Fruit fly (Drosophila melanogaster) whole organism, embryonic: ENCODE data around the gene Orc2.
A peak's percentile ranks its signal among the peaks of the same experiment; 100 is the strongest.

Experiments used
- Atf6 ChIP-seq: fragments of 200-800 bp; sonication (Bioruptor generic); IDR thresholded peaks from 2 replicates; pipeline ENCODE4 v1.3.6; 2022; ENCODE audit warnings: missing biosample characterization, missing genetic modification characterization
- BEAF-32 ChIP-seq: fragments of 200-800 bp; sonication (Bioruptor generic); optimal IDR thresholded peaks from 3 replicates; lab custom pipeline; 2017; ENCODE audit warnings: missing biosample characterization, missing genetic modification characterization, mild to moderate bottlenecking, moderate library complexity, missing genetic modification reagents
- CG10267 ChIP-seq: fragments of 200-800 bp; sonication (Bioruptor generic); optimal IDR thresholded peaks from 2 replicates; lab custom pipeline; 2018; ENCODE audit warnings: missing biosample characterization, mild to moderate bottlenecking, missing genetic modification characterization, moderate library complexity
- CG13287 ChIP-seq: fragments of 200-800 bp; sonication (Bioruptor generic); IDR thresholded peaks from 2 replicates; pipeline ENCODE4 v1.3.6; 2022; ENCODE audit warnings: missing biosample characterization, missing genetic modification characterization; ENCODE audit not compliant: partially characterized antibody
- CG14441 ChIP-seq: fragments of 200-800 bp; sonication (Bioruptor generic); IDR thresholded peaks from 2 replicates; pipeline ENCODE4 v1.3.6; 2022; ENCODE audit warnings: missing biosample characterization, missing genetic modification characterization
- CG15514 ChIP-seq: fragments of 200-800 bp; sonication (Bioruptor generic); optimal IDR thresholded peaks from 3 replicates; lab custom pipeline; 2017; ENCODE audit warnings: missing biosample characterization, missing genetic modification characterization, mild to moderate bottlenecking, moderate library complexity, missing genetic modification reagents
- CG1602 ChIP-seq: fragments of 200-800 bp; sonication (Bioruptor generic); optimal IDR thresholded peaks from 3 replicates; lab custom pipeline; 2016; ENCODE audit warnings: missing biosample characterization, missing genetic modification characterization
- CG1647 ChIP-seq: fragments of 200-800 bp; sonication (Bioruptor generic); optimal IDR thresholded peaks from 3 replicates; lab custom pipeline; 2016; ENCODE audit warnings: missing biosample characterization, missing genetic modification characterization
- CG18764 ChIP-seq: fragments of 200-800 bp; sonication (Bioruptor generic); optimal IDR thresholded peaks from 3 replicates; lab custom pipeline; 2016; ENCODE audit warnings: missing biosample characterization, missing genetic modification characterization
- CG2116 ChIP-seq: fragments of 200-800 bp; sonication (Bioruptor generic); optimal IDR thresholded peaks from 3 replicates; lab custom pipeline; 2018; ENCODE audit warnings: missing biosample characterization, mild to moderate bottlenecking, missing genetic modification characterization
- CG3065 ChIP-seq: fragments of 200-800 bp; sonication (Bioruptor generic); optimal IDR thresholded peaks from 2 replicates; lab custom pipeline; 2016; ENCODE audit warnings: missing biosample characterization, missing genetic modification characterization
- CG32532 ChIP-seq: fragments of 200-800 bp; sonication (Bioruptor generic); IDR thresholded peaks from 2 replicates; pipeline ENCODE4 v1.3.6; 2022; ENCODE audit warnings: missing biosample characterization, missing genetic modification characterization
- CG3407 ChIP-seq: fragments of 200-800 bp; sonication (Bioruptor generic); optimal IDR thresholded peaks from 2 replicates; lab custom pipeline; 2018; ENCODE audit warnings: missing biosample characterization, mild to moderate bottlenecking, missing genetic modification characterization
- CG3847 ChIP-seq: fragments of 200-800 bp; sonication (Bioruptor generic); IDR thresholded peaks from 2 replicates; pipeline ENCODE4 v1.3.6; 2022; ENCODE audit warnings: missing biosample characterization, missing genetic modification characterization
- CG4424 ChIP-seq: fragments of 200-800 bp; sonication (Bioruptor generic); optimal IDR thresholded peaks from 3 replicates; lab custom pipeline; 2016; ENCODE audit warnings: missing biosample characterization, missing genetic modification characterization
- CTCF ChIP-seq: fragments of 200-800 bp; sonication (Bioruptor generic); optimal IDR thresholded peaks from 2 replicates; lab custom pipeline; 2017; ENCODE audit warnings: missing biosample characterization, mild to moderate bottlenecking, missing genetic modification characterization, moderate library complexity
- Deaf1 ChIP-seq: fragments of 200-800 bp; optimal IDR thresholded peaks from 3 replicates; lab custom pipeline; 2019; ENCODE audit warnings: missing biosample characterization, mild to moderate bottlenecking, missing genetic modification characterization, moderate library complexity
- Dek ChIP-seq: fragments of 200-800 bp; sonication (Bioruptor generic); optimal IDR thresholded peaks from 3 replicates; lab custom pipeline; 2019; ENCODE audit warnings: missing biosample characterization, mild to moderate bottlenecking, missing genetic modification characterization, moderate library complexity
- Dref ChIP-seq: fragments of 200-800 bp; sonication (Bioruptor generic); IDR thresholded peaks from 2 replicates; pipeline ENCODE4 v1.3.6; 2022; ENCODE audit warnings: missing biosample characterization, missing genetic modification characterization
- Ets97D ChIP-seq: fragments of 200-800 bp; sonication (Bioruptor generic); optimal IDR thresholded peaks from 3 replicates; lab custom pipeline; 2016; ENCODE audit warnings: missing biosample characterization, missing genetic modification characterization
- Gug ChIP-seq: fragments of 200-800 bp; sonication (Bioruptor generic); IDR thresholded peaks from 4 replicates; pipeline ENCODE4 v1.3.6; 2022; ENCODE audit warnings: missing biosample characterization, missing genetic modification characterization
- Hand ChIP-seq: fragments of 200-800 bp; sonication (Bioruptor generic); optimal IDR thresholded peaks from 2 replicates; lab custom pipeline; 2017; ENCODE audit warnings: mild to moderate bottlenecking, missing biosample characterization, missing genetic modification reagents, missing genetic modification characterization
- Lhr ChIP-seq: fragments of 200-800 bp; sonication (Bioruptor generic); optimal IDR thresholded peaks from 3 replicates; lab custom pipeline; 2017; ENCODE audit warnings: mild to moderate bottlenecking, missing biosample characterization, missing genetic modification reagents, missing genetic modification characterization
- MBD-R2 ChIP-seq: fragments of 200-800 bp; sonication (Bioruptor generic); IDR thresholded peaks from 2 replicates; pipeline ENCODE4 v1.3.6; 2022; ENCODE audit warnings: missing biosample characterization, missing genetic modification characterization
- Meics ChIP-seq: fragments of 200-800 bp; sonication (Bioruptor generic); optimal IDR thresholded peaks from 2 replicates; lab custom pipeline; 2017; ENCODE audit warnings: missing biosample characterization, mild to moderate bottlenecking, missing genetic modification characterization
- Mes4 ChIP-seq: fragments of 200-800 bp; sonication (Bioruptor generic); optimal IDR thresholded peaks from 2 replicates; lab custom pipeline; 2016; ENCODE audit warnings: missing biosample characterization, missing genetic modification characterization
- Myb ChIP-seq: fragments of 200-800 bp; sonication (Bioruptor generic); optimal IDR thresholded peaks from 2 replicates; lab custom pipeline; 2016; ENCODE audit warnings: missing biosample characterization, missing genetic modification characterization
- Nf-YB ChIP-seq: fragments of 200-800 bp; sonication (Bioruptor generic); optimal IDR thresholded peaks from 3 replicates; lab custom pipeline; 2019; ENCODE audit warnings: missing biosample characterization, mild to moderate bottlenecking, missing genetic modification characterization, moderate library complexity
- Sry-δ ChIP-seq: fragments of 200-800 bp; sonication (Bioruptor generic); optimal IDR thresholded peaks from 2 replicates; lab custom pipeline; 2016; ENCODE audit warnings: missing biosample characterization, missing genetic modification characterization
- Stat92E ChIP-seq, 3 experiments: fragments of >200 bp in 2 of 3; fragments of 200-800 bp in 1 of 3; sonication (Bioruptor generic) in 1 of 3; optimal IDR thresholded peaks; 2 replicates each; lab custom pipeline; 2017 to 2019; ENCODE audit warnings: missing biosample characterization in 3 of 3, missing genetic modification characterization in 3 of 3, mild to moderate bottlenecking in 1 of 3, moderate library complexity in 1 of 3
- Tbp ChIP-seq: fragments of >200 bp; optimal IDR thresholded peaks from 2 replicates; lab custom pipeline; 2018; ENCODE audit warnings: missing biosample characterization, missing genetic modification characterization
- ash1 ChIP-seq: fragments of 200-800 bp; sonication (Bioruptor generic); optimal IDR thresholded peaks from 2 replicates; lab custom pipeline; 2018; ENCODE audit warnings: missing biosample characterization, mild to moderate bottlenecking, missing genetic modification characterization
- caup ChIP-seq: fragments of 200-800 bp; sonication (Bioruptor generic); optimal IDR thresholded peaks from 3 replicates; lab custom pipeline; 2017; ENCODE audit warnings: missing biosample characterization, mild to moderate bottlenecking, missing genetic modification characterization, moderate library complexity; ENCODE audit not compliant: severe bottlenecking
- corto ChIP-seq: fragments of 200-800 bp; sonication (Bioruptor generic); optimal IDR thresholded peaks from 2 replicates; lab custom pipeline; 2016; ENCODE audit warnings: missing biosample characterization, mild to moderate bottlenecking, missing genetic modification characterization, moderate library complexity
- crp ChIP-seq, 2 experiments: fragments of 200-800 bp; sonication (Bioruptor generic); optimal IDR thresholded peaks; 2 replicates in 1 of 2; 3 replicates in 1 of 2; lab custom pipeline; 2017; ENCODE audit warnings: missing biosample characterization in 2 of 2, missing genetic modification characterization in 2 of 2, mild to moderate bottlenecking in 1 of 2, moderate library complexity in 1 of 2
- dati ChIP-seq: fragments of 200-800 bp; sonication (Bioruptor generic); IDR thresholded peaks from 2 replicates; pipeline ENCODE4 v1.3.6; 2022; ENCODE audit warnings: missing biosample characterization, missing genetic modification characterization
- emc ChIP-seq: fragments of 200-800 bp; sonication (Bioruptor generic); optimal IDR thresholded peaks from 2 replicates; lab custom pipeline; 2016; ENCODE audit warnings: missing biosample characterization, missing genetic modification characterization
- gsb-n ChIP-seq: fragments of 200-800 bp; sonication (Bioruptor generic); optimal IDR thresholded peaks from 3 replicates; lab custom pipeline; 2018; ENCODE audit warnings: missing biosample characterization, mild to moderate bottlenecking, missing genetic modification characterization
- hbn ChIP-seq: fragments of 200-800 bp; sonication (Bioruptor generic); IDR thresholded peaks from 2 replicates; pipeline ENCODE4 v1.3.6; 2022; ENCODE audit warnings: missing biosample characterization, missing genetic modification characterization; ENCODE audit not compliant: partially characterized antibody
- hkb ChIP-seq, 2 experiments: fragments of 200-800 bp in 1 of 2; fragments of >200 bp in 1 of 2; sonication (Bioruptor generic) in 1 of 2; IDR thresholded peaks in 1 of 2; optimal IDR thresholded peaks in 1 of 2; 2 replicates each; pipeline versions ENCODE4 v1.3.6 to Lab custom; 2017 to 2022; ENCODE audit warnings: missing biosample characterization in 1 of 2, missing genetic modification characterization in 1 of 2
- ind ChIP-seq: fragments of 200-800 bp; sonication (Bioruptor generic); optimal IDR thresholded peaks from 3 replicates; lab custom pipeline; 2016; ENCODE audit warnings: missing biosample characterization, missing genetic modification characterization
- insv ChIP-seq, 2 experiments: fragments of 200-800 bp; sonication (Bioruptor generic); optimal IDR thresholded peaks; 3 replicates each; lab custom pipeline; 2016 to 2018; ENCODE audit warnings: missing biosample characterization in 2 of 2, missing genetic modification characterization in 2 of 2
- lilli ChIP-seq: fragments of 200-800 bp; sonication (Bioruptor generic); optimal IDR thresholded peaks from 3 replicates; lab custom pipeline; 2016; ENCODE audit warnings: missing biosample characterization, missing genetic modification characterization
- pho ChIP-seq: fragments of 200-800 bp; sonication (Bioruptor generic); optimal IDR thresholded peaks from 2 replicates; lab custom pipeline; 2016; ENCODE audit warnings: missing biosample characterization, missing genetic modification characterization
- sens ChIP-seq: fragments of 200-800 bp; sonication (Bioruptor generic); peaks from one replicate; lab custom pipeline; 2016; ENCODE audit warnings: missing biosample characterization, missing genetic modification characterization
- seq ChIP-seq: fragments of 200-800 bp; sonication (Bioruptor generic); IDR thresholded peaks from 2 replicates; pipeline ENCODE4 v1.3.6; 2022; ENCODE audit warnings: missing biosample characterization, missing genetic modification characterization
- stc ChIP-seq: fragments of 200-800 bp; sonication (Bioruptor generic); IDR thresholded peaks from 2 replicates; pipeline ENCODE4 v1.3.6; 2022; ENCODE audit warnings: missing biosample characterization, missing genetic modification characterization
- stwl ChIP-seq: fragments of 200-800 bp; sonication (Bioruptor generic); optimal IDR thresholded peaks from 3 replicates; lab custom pipeline; 2018; ENCODE audit warnings: missing biosample characterization, mild to moderate bottlenecking, missing genetic modification characterization, moderate library complexity
- ttk ChIP-seq: fragments of 200-800 bp; sonication (Bioruptor generic); IDR thresholded peaks from 2 replicates; pipeline ENCODE4 v2.1.2; 2022; ENCODE audit warnings: missing biosample characterization, missing genetic modification characterization
- unc-4 ChIP-seq: fragments of 200-800 bp; sonication (Bioruptor generic); IDR thresholded peaks from 2 replicates; pipeline ENCODE4 v1.3.6; 2022; ENCODE audit warnings: missing biosample characterization, missing genetic modification characterization; ENCODE audit not compliant: partially characterized antibody
- vvl ChIP-seq: fragments of 200-800 bp; sonication (Bioruptor generic); IDR thresholded peaks from 2 replicates; pipeline ENCODE4 v1.3.6; 2022; ENCODE audit warnings: missing biosample characterization, missing genetic modification characterization

The Orc2 gene

DNA sequence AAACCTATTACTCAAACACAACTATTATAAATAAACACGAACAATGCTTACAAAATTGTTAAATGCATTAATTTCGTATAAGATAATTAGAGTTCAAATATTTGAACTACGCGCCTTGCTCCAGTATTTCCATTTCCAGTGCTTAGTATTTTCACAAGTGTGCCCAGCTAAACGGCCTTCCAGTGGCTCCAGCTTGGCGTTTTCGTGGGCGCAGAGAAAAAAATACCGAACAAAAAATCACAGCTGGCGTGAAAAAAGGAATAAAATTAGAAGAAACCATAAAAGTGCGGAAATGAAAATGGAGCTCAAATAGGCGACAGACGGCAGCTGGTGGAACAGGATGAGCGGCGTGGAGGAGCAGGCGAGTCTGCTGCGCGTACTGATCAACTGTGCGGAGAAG, 6.1 kb upstream of the Orc2 start, which contains the start of gene Ipp (continued):
- no peak for TF ChIP-seq ttk
- peak; percentile 38 for TF ChIP-seq Ets97D
- peak in 1 of 3 experiments; percentile 21 for TF ChIP-seq Stat92E (GFP tag; optimal IDR thresholded peaks at IDR 0.05; lab: Kevin White, UChicago)
- peak; percentile 47; the same call in 1 of the 2 replicates for TF ChIP-seq unc-4 (GFP tag; lab: Robert Waterston, UW)
- TF ChIP-seq CG15514 (GFP tag; lab: Kevin White, UChicago), result peak; percentile 54
- TF ChIP-seq stwl (tag; lab: Kevin White, UChicago), result peak; percentile 58
- peak; percentile 42 for TF ChIP-seq CG13287 (GFP tag; lab: Robert Waterston, UW)
- no peak for TF ChIP-seq insv (GFP tag; optimal IDR thresholded peaks at IDR 0.05; lab: Kevin White, UChicago)
- peak; percentile 24 for TF ChIP-seq CTCF (GFP tag; lab: Kevin White, UChicago)
- TF ChIP-seq Gug (GFP tag; lab: Robert Waterston, UW), result no peak
- TF ChIP-seq vvl, result peak; percentile 60; the same call in 1 of the 2 replicates
- TF ChIP-seq CG1647, result no peak
- TF ChIP-seq CG3065 (GFP tag; lab: Kevin White, UChicago), result no peak
- TF ChIP-seq Sry-δ, result peak; percentile 3
- peak; percentile 80 for TF ChIP-seq sens (GFP tag; lab: Kevin White, UChicago)
- TF ChIP-seq CG2116 (GFP tag; lab: Kevin White, UChicago), result peak; percentile 22
- no peak for TF ChIP-seq CG1602 (GFP tag; lab: Kevin White, UChicago)
- no peak for TF ChIP-seq CG4424 (GFP tag; lab: Kevin White, UChicago)
- 0 out of 2 replicates have a peak, but pooled peaks have one; percentile 33 for TF ChIP-seq Dref (GFP tag; lab: Robert Waterston, UW)
- no peak for TF ChIP-seq lilli
- no peak for TF ChIP-seq CG18764 (GFP tag; lab: Kevin White, UChicago)
- TF ChIP-seq pho (GFP tag; lab: Kevin White, UChicago), result no peak
- TF ChIP-seq Nf-YB (GFP tag; lab: Kevin White, UChicago), result no peak
- TF ChIP-seq ind (GFP tag; lab: Kevin White, UChicago), result no peak
- TF ChIP-seq Dek, result no peak
- TF ChIP-seq crp (GFP tag; optimal IDR thresholded peaks at IDR 0.05; lab: Kevin White, UChicago), result peak in 1 of 2 experiments; percentile 71
- TF ChIP-seq seq (GFP tag; lab: Robert Waterston, UW), result no peak
- TF ChIP-seq CG10267, result peak; percentile 18
- peak; percentile 26 for TF ChIP-seq BEAF-32 (GFP tag; lab: Kevin White, UChicago)
- no peak for TF ChIP-seq CG3407 (GFP tag; lab: Kevin White, UChicago)
- no peak for TF ChIP-seq stc (GFP tag; lab: Robert Waterston, UW)
- peak; percentile 66 for TF ChIP-seq MBD-R2 (GFP tag; lab: Robert Waterston, UW)
- no peak for TF ChIP-seq Hand (GFP tag; lab: Kevin White, UChicago)
- no peak for TF ChIP-seq Meics (GFP tag; lab: Kevin White, UChicago)
- TF ChIP-seq CG32532 (GFP tag; lab: Robert Waterston, UW), result no peak
- TF ChIP-seq Myb (GFP tag; lab: Kevin White, UChicago), result no peak
- TF ChIP-seq dati (GFP tag; lab: Robert Waterston, UW), result no peak
- TF ChIP-seq corto (GFP tag; lab: Kevin White, UChicago), result no peak
- TF ChIP-seq emc (GFP tag; lab: Kevin White, UChicago), result no peak
- no peak for TF ChIP-seq hbn (GFP tag; lab: Robert Waterston, UW)
- TF ChIP-seq Lhr (GFP tag; lab: Kevin White, UChicago), result peak; percentile 40
- TF ChIP-seq hkb (optimal IDR thresholded peaks at IDR 0.05; lab: Kevin White, UChicago), result peak; percentile 48
- no peak for TF ChIP-seq hkb (GFP tag; IDR thresholded peaks at IDR 0.05; lab: Robert Waterston, UW)
- no peak for TF ChIP-seq Tbp (GFP tag; lab: Kevin White, UChicago)
- TF ChIP-seq Deaf1 (tag; lab: Kevin White, UChicago), result no peak
- TF ChIP-seq CG14441 (GFP tag; lab: Robert Waterston, UW), result no peak
- TF ChIP-seq caup (GFP tag; lab: Kevin White, UChicago), result no peak
- TF ChIP-seq ash1 (GFP tag; lab: Kevin White, UChicago), result no peak
- no peak for TF ChIP-seq Mes4 (GFP tag; lab: Kevin White, UChicago)
- TF ChIP-seq CG3847, result peak; percentile 45; the same call in 1 of the 2 replicates
- TF ChIP-seq gsb-n (tag; lab: Kevin White, UChicago), result peak; percentile 2
- TF ChIP-seq Atf6, result no peak
